Fruit fly (Drosophila melanogaster): ENCODE measurements around the gene Lcp65Ag3.

DNA sequence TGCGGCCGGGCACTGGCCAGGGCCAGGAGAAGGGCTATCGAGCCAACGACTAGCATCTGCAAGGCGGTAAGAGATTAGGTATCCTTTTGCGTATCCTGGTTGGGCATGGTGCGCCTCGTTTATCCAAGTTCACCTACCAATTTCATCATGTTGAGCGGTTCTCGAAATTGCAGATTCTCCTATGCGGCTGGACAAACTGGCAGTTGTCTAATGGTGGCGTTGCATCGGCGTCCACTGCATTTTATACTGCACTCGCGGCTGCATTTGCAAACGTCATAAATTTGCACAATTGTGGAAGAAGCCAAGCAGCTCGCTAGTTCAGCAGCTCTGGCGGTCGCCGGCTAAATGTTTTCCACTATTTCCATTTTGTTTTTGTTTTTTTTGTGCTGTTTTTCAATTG lies 21.7 kb upstream of the Lcp65Ag3 start, which contains the start of gene Acp65Aa:
- TF ChIP-seq psq (optimal IDR thresholded peaks at IDR 0.05): no peak
- no peak for TF ChIP-seq Sin3A (optimal IDR thresholded peaks at IDR 0.05)
- TF ChIP-seq Myc (optimal IDR thresholded peaks at IDR 0.05): no peak
- TF ChIP-seq insv (optimal IDR thresholded peaks at IDR 0.05): no peak
- no peak for TF ChIP-seq h (optimal IDR thresholded peaks at IDR 0.05)
- no peak for TF ChIP-seq ttk (optimal IDR thresholded peaks at IDR 0.05)
